Worm (Caenorhabditis elegans): ENCODE data around the gene tag-266.
A peak's percentile ranks its signal among the peaks of the same experiment; 100 is the strongest.
"Not testable (repeated sequence)": the region's sequence is repeated elsewhere in the genome, so short reads cannot be mapped to it uniquely, and the experiment has no call there.

The tag-266 gene

DNA sequence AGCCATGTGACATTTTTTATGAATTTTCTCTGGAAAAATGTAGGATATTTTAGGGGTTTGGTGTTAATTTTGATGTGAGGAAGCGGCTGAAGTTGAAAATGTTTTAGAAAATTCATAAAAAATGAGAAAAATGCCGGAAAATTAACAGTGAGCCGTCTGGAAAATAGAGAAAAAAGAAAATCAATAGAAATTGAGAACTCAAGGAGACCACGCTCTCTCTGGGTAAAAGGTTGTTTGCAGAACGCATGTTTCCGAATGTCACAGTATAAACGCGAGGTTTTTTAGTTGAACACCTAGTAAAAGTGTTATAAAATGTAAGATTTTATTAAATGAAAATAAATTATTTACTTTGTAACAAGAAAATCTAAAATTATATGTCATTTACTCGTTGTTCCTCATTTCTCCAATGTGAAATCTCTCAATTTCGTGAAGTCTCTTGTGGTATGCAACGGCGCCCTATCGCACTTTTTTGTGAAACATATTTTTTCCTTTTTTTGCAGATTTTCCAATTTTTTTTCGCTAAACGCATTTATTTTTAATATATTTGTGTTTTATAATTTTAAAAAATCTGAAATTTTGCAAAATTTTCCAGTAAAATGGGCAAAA is at the start of gene tag-266, which contains the start of gene tag-267:
Gene tag-266 (minus strand): TSS at position 29 of the 606 bp plus-strand sequence.
Gene tag-267 (plus strand): TSS at position 593 of the 606 bp plus-strand sequence.
- peak; percentile 34 for TF ChIP-seq jun-1 (tag; optimal IDR thresholded peaks at IDR 0.05)
- peak; percentile 89 for TF ChIP-seq pha-4 (tag; optimal IDR thresholded peaks at IDR 0.05)
- TF ChIP-seq skn-1 (tag; optimal IDR thresholded peaks at IDR 0.05), result no peak
- peak; percentile 42 for TF ChIP-seq elt-2 (tag; optimal IDR thresholded peaks at IDR 0.05)
- peak; percentile 83 for TF ChIP-seq lin-15B (tag; optimal IDR thresholded peaks at IDR 0.05)
- no peak for TF ChIP-seq nhr-237 (tag; optimal IDR thresholded peaks at IDR 0.05)
- peak; percentile 18 for TF ChIP-seq pqm-1 (tag; optimal IDR thresholded peaks at IDR 0.05)
- TF ChIP-seq nhr-23 (tag; optimal IDR thresholded peaks at IDR 0.05), result peak; percentile 38
- TF ChIP-seq elt-1 (tag; optimal IDR thresholded peaks at IDR 0.05), result no peak
- peak; percentile 18 for TF ChIP-seq R02D3.7 (tag; optimal IDR thresholded peaks at IDR 0.05)
- TF ChIP-seq lsy-12 (tag; optimal IDR thresholded peaks at IDR 0.05), result peak; percentile 21
- TF ChIP-seq nfya-1 (tag; optimal IDR thresholded peaks at IDR 0.05; ENCODE audit: insufficient read depth), result peak; percentile 59
- TF ChIP-seq eor-1 (tag; optimal IDR thresholded peaks at IDR 0.05), result peak in 1 of 2 experiments; percentile 20
- no peak for TF ChIP-seq mml-1 (tag; optimal IDR thresholded peaks at IDR 0.05)
- TF ChIP-seq fkh-10 (GFP tag; optimal IDR thresholded peaks at IDR 0.05), result peak; percentile 77
- TF ChIP-seq ceh-28 (tag; optimal IDR thresholded peaks at IDR 0.05), result peak; percentile 69

ce11 chrIII:688869-689268 is 48.8 kb upstream of the tag-266 start, which contains the start of gene elf-1:
TSS of gene elf-1 (plus strand) at chrIII:689169.
- TF ChIP-seq aly-2, eor-1, nhr-67 (tag; optimal IDR thresholded peaks at IDR 0.05): not testable (repeated sequence)

DNA sequence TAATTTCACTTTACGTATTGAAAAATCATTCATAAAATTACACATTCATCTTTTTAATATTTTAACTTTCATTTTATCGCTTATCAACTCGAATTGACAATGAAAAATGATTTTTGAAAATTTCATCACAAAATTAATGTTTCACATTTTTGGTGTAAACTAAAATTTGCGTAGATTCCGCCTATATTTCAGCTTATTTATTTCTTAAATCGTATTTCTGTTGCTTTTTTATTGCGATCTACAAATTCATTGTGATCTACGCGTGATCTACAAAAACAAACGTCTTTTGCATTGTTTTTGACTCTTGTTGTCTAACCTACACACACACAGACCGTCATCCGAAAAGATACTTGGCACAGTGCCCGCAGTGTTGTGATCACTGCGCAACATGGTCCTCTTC is 48.1 kb upstream of the tag-266 start:
- no peak for TF ChIP-seq lin-39 (tag; optimal IDR thresholded peaks at IDR 0.05)
- no peak for TF ChIP-seq fkh-10 (GFP tag; optimal IDR thresholded peaks at IDR 0.05)
- no peak for TF ChIP-seq mdl-1 (tag; optimal IDR thresholded peaks at IDR 0.05)
- no peak for TF ChIP-seq nhr-12 (tag; optimal IDR thresholded peaks at IDR 0.05)
- TF ChIP-seq sea-2 (GFP tag; optimal IDR thresholded peaks at IDR 0.05), result no peak
- no peak for TF ChIP-seq aly-2 (tag; optimal IDR thresholded peaks at IDR 0.05)
- TF ChIP-seq skn-1 (tag; optimal IDR thresholded peaks at IDR 0.05), result no peak
- TF ChIP-seq nfya-1 (tag; optimal IDR thresholded peaks at IDR 0.05; ENCODE audit: insufficient read depth), result no peak
- TF ChIP-seq ZK546.5 (tag; optimal IDR thresholded peaks at IDR 0.05), result no peak
- TF ChIP-seq nhr-23 (tag; optimal IDR thresholded peaks at IDR 0.05), result no peak
- no peak for TF ChIP-seq elt-3 (tag; optimal IDR thresholded peaks at IDR 0.05)
- TF ChIP-seq unc-39 (tag; optimal IDR thresholded peaks at IDR 0.05), result no peak

- TF ChIP-seq nhr-76 (tag; optimal IDR thresholded peaks at IDR 0.05), result no peak
- no peak for TF ChIP-seq daf-12 (tag; optimal IDR thresholded peaks at IDR 0.05)
- TF ChIP-seq lin-39 (tag; optimal IDR thresholded peaks at IDR 0.05), result no peak
- no peak for TF ChIP-seq lin-15B (tag; optimal IDR thresholded peaks at IDR 0.05)
- no peak for TF ChIP-seq lsy-12 (tag; optimal IDR thresholded peaks at IDR 0.05)
- TF ChIP-seq hmg-11 (tag; optimal IDR thresholded peaks at IDR 0.05), result no peak
Measured at ce11 chrIII:683318-683717, 43.3 kb upstream of the tag-266 start, which contains the start of gene W02B3.4. TSS of gene W02B3.4 (minus strand) at chrIII:683418.

ce11 chrIII:675822-676221 is 35.8 kb upstream of the tag-266 start, which contains the start of gene grk-2:
TSS of gene grk-2 (plus strand) at chrIII:676122.
- TF ChIP-seq nhr-76 (tag; optimal IDR thresholded peaks at IDR 0.05), result no peak

DNA sequence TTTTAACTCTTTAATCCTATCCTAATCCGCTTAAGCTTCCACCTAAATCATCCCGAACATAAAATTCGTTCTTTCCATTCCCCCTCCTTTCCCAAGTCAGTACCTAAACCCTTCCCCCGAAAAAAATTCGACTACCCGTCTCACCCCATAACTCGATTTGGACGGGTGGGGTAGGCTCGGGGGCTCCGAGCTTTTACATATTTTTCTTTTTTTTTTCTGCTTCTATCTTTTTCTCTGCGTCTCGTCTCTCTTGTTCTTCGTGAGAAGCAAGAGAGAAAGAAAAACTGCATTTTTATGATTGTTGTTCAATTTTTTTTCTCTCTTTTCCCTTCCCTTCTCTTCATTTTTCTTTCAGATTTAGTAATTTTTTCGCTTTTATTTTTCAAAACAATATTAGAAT is 35.4 kb upstream of the tag-266 start:
- TF ChIP-seq nfya-1 (tag; optimal IDR thresholded peaks at IDR 0.05; ENCODE audit: insufficient read depth) (peak; percentile 40), ZK546.5 (tag; optimal IDR thresholded peaks at IDR 0.05) (no peak), hmg-11 (tag; optimal IDR thresholded peaks at IDR 0.05) (peak; percentile 39), fkh-10 (GFP tag; optimal IDR thresholded peaks at IDR 0.05) (peak; percentile 82)

ce11 chrIII:670994-671393 is 31.0 kb upstream of the tag-266 start:
- TF ChIP-seq mml-1 (tag; optimal IDR thresholded peaks at IDR 0.05) (no peak), nhr-76 (tag; optimal IDR thresholded peaks at IDR 0.05) (no peak), nhr-11 (tag; optimal IDR thresholded peaks at IDR 0.05) (no peak), nhr-23 (tag; optimal IDR thresholded peaks at IDR 0.05) (no peak), nhr-67 (tag; optimal IDR thresholded peaks at IDR 0.05) (no peak), ceh-9 (tag; optimal IDR thresholded peaks at IDR 0.05) (no peak), mdl-1 (tag; optimal IDR thresholded peaks at IDR 0.05) (no peak), ztf-4 (tag; optimal IDR thresholded peaks at IDR 0.05) (no peak), ceh-16 (tag; optimal IDR thresholded peaks at IDR 0.05) (no peak), pqm-1 (tag; optimal IDR thresholded peaks at IDR 0.05) (no peak), unc-62 (GFP tag; optimal IDR thresholded peaks at IDR 0.05) (no peak), snpc-4 (tag; optimal IDR thresholded peaks at IDR 0.05) (no peak), aly-2 (tag; optimal IDR thresholded peaks at IDR 0.05) (no peak), lin-15B (tag; optimal IDR thresholded peaks at IDR 0.05) (peak; percentile 19), nfya-1 (tag; optimal IDR thresholded peaks at IDR 0.05; ENCODE audit: insufficient read depth) (peak; percentile 85), lin-39 (tag; optimal IDR thresholded peaks at IDR 0.05) (peak; percentile 91), hmg-11 (tag; optimal IDR thresholded peaks at IDR 0.05) (peak; percentile 75), ZK546.5 (tag; optimal IDR thresholded peaks at IDR 0.05) (no peak), ceh-28 (tag; optimal IDR thresholded peaks at IDR 0.05) (peak; percentile 24), nhr-43 (tag; optimal IDR thresholded peaks at IDR 0.05; ENCODE audit: poor library complexity, severe bottlenecking) (no peak), pha-4 (tag; optimal IDR thresholded peaks at IDR 0.05) (no peak), fkh-2 (tag; optimal IDR thresholded peaks at IDR 0.05) (no peak), sea-2 (GFP tag; optimal IDR thresholded peaks at IDR 0.05) (no peak), lsy-12 (tag; optimal IDR thresholded peaks at IDR 0.05) (peak; percentile 29)
